Worm (Caenorhabditis elegans): ENCODE measurements around the gene Y67D8B.3.
"Not testable (repeated sequence)": the region's sequence is repeated elsewhere in the genome, so short reads cannot be mapped to it uniquely, and the experiment has no call there.

Gene Y67D8B.3

DNA sequence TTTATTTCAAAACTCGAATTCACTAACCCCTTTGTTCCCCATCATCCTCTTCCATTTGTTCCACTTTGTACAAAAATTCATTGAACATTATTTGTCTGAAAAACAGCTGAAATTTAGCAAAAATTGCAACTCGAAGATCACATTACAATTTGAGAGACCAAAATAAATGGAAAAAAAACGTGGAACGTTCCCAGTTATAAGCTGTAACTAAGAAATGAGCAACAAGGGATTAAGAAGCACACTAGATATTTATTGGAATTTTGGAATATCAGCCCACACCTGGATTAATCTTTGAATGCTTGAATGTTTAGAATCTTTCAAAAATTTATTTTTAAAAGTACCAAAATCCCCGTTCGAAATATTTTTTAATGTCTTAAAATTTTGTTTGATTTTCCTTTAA is 10.5 kb downstream of the Y67D8B.3 start, which contains the start of gene Y67D8B.2:
Gene Y67D8B.2 (minus strand): TSS at position 101 of the 400 bp plus-strand sequence.
- TF ChIP-seq W03F9.2 (tag; optimal IDR thresholded peaks at IDR 0.05), result no peak
- TF ChIP-seq him-1 (tag; optimal IDR thresholded peaks at IDR 0.05), result no peak
- no peak for TF ChIP-seq dao-5 (tag; optimal IDR thresholded peaks at IDR 0.05)

DNA sequence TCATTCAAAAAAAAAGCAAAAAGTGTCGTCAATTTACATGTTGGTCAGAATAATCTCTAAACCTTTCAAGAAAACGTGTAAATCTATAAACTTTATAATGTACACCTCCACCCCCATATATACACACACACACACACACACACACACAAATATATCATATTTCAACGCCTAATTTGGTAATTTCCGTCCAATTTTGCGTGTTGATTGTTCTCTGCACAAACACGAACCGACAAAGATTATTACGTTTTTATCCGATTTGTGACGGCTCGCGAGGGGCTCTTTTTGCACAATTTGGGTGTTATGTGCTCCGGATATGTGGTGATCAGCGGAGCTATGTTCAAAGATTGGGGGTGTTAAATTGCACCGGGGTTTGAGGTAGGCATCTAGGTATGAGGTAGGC is 19.1 kb downstream of the Y67D8B.3 start:
- TF ChIP-seq dao-5 (tag; optimal IDR thresholded peaks at IDR 0.05), result no peak
- TF ChIP-seq him-1 (tag; optimal IDR thresholded peaks at IDR 0.05), result no peak
- TF ChIP-seq W03F9.2 (tag; optimal IDR thresholded peaks at IDR 0.05), result no peak

DNA sequence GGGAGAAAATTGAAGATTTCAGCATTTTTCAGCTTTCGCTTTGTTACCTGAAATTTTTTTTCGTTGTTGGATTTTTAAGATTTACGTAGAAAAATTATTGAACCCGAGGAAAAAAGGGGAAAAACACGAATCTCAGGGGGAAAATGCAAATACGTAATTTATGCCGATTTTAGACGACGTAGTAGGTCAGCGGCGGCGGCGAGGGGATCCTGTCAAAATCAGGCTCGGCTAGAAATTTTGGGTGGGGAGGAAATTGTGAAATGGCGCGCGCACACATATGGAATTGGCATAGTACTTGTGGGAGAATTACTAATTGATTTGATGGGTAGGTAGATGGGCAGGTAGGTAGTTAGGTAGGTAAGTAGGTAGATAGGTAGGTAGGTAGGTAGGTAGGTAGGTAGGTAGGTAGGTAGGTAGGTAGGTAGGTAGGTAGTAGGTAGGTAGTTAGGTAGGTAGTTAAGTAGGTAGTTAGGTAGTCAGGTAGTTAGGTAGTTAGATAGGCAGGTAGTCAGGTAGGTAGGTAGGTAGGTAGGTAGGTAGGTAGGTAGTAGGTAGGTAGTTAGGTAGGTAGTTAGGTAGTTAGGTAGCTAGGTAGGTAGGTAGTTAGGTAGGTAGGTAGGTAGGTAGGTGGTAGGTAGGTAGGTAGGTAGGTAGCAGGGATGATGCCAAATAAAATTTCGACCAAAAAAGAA is 25.8 kb downstream of the Y67D8B.3 start, which contains the start of gene nlp-81:
Gene nlp-81 (minus strand): TSS at position 51 of the 692 bp plus-strand sequence.
- TF ChIP-seq him-1 (tag; optimal IDR thresholded peaks at IDR 0.05) (no peak), dao-5 (tag; optimal IDR thresholded peaks at IDR 0.05) (no peak), W03F9.2 (tag; optimal IDR thresholded peaks at IDR 0.05) (no peak)

DNA sequence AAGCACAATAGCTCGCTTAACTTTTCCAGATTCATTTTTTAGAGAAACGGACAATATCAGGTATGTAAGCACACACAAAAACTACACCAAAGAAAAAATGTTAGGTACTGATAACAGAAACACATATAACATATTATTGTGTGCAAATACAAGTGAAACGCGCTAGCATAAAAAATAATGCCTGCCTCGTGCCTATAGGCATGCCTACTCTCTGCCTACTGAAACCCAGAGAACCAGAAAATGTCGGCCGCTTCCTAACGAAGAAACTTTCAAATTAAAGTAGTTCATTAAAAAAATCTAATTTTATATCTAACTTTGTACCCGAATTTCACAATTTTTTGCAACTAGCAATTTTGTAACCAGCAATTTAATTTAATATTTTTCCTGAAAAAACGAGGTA is 29.5 kb downstream of the Y67D8B.3 start, which contains the start of gene Y67D8B.1:
Gene Y67D8B.1 (minus strand): TSS at position 101 of the 400 bp plus-strand sequence.
- not testable (repeated sequence) for TF ChIP-seq dao-5, W03F9.2, him-1 (tag; optimal IDR thresholded peaks at IDR 0.05)

DNA sequence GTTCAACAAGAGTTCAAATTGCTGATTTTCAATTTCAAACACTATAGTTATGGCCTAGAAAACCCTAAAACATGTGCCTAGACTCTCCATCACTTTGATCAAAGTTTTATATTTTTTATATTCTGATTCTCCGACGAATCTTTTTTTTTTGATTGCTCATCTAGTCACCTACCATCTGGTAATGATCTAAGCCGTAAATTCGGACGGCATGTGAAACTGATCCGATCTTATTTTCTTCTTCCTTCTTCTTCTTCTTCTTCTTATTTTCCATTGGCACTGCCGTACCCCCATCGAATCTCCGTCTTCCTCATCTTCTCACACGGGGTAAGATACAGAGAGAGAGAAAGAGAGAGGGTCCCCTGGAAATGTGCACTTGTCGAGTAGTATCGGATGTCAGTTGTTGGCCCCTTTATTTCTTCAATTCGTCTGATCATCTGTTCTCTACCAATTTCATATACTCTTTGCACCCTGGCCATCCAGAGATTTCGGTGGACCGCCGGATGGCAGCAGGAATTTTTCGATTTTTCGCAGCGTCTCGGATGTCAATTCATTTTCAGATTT is 33.3 kb downstream of the Y67D8B.3 start:
- TF ChIP-seq dao-5 (tag; optimal IDR thresholded peaks at IDR 0.05) (no peak), W03F9.2 (tag; optimal IDR thresholded peaks at IDR 0.05) (no peak), him-1 (tag; optimal IDR thresholded peaks at IDR 0.05) (no peak)

DNA sequence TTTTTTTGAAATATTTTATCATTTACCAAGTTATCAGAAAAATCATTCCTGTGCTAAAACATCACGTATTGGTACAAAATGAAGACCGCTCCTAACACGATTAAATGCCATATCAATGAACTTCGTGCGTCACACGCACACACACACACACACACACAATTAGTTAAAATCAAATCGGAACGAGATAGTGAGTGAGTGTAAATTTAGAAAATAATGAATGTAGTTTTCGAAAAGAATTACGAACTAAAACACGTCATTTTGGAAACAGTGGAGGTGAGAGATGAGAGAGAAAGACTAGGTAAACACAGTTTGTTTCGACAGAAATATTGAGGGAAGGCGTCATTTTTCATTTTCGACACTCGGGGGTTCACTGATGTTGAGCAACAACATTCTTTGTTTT is 35.1 kb downstream of the Y67D8B.3 start:
- no peak for TF ChIP-seq him-1 (tag; optimal IDR thresholded peaks at IDR 0.05)
- no peak for TF ChIP-seq W03F9.2 (tag; optimal IDR thresholded peaks at IDR 0.05)
- TF ChIP-seq dao-5 (tag; optimal IDR thresholded peaks at IDR 0.05), result no peak

DNA sequence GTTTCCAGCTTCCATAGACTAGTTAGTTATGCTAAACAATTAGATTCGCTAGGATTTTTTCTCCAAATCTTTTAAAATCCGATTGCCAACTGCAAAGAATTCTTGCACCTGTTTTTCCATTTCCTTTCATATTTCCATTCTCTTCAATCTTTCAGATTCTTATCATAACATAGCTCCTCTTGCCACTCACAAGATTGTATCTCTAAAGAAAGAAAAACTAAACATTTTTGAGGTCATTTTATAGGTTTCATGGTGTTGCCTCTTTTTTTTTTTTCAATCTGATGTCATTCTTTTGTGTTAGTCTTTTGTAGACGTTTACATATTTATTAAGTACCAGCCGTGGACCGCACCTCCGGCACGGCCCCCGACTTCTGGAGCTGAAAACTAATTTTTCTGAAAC is 36.6 kb downstream of the Y67D8B.3 start:
- TF ChIP-seq him-1 (tag; optimal IDR thresholded peaks at IDR 0.05) (no peak), dao-5 (tag; optimal IDR thresholded peaks at IDR 0.05) (no peak), W03F9.2 (tag; optimal IDR thresholded peaks at IDR 0.05) (no peak)

DNA sequence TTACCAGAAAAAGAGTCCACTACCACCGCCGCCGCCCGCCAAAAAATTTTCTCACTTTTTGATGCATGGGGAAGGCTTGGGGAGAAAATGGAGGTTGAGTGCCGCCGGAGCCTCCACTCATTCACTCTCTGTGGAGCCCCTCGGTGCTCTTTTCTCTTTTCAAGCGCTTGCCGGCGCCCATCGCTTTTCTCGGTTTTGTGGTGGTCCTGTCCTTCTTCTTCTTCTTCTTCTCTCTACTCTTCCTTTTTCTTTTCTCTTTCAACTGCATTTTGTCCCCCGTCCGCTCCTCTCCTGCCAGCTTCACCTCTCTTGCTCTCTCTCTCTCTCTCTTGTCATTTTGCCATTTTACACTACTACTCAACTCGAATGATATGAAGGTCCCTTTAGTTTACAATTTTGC is 38.4 kb downstream of the Y67D8B.3 start:
- TF ChIP-seq W03F9.2 (tag; optimal IDR thresholded peaks at IDR 0.05) (no peak), him-1 (tag; optimal IDR thresholded peaks at IDR 0.05) (peak; percentile 15), dao-5 (tag; optimal IDR thresholded peaks at IDR 0.05) (no peak)

DNA sequence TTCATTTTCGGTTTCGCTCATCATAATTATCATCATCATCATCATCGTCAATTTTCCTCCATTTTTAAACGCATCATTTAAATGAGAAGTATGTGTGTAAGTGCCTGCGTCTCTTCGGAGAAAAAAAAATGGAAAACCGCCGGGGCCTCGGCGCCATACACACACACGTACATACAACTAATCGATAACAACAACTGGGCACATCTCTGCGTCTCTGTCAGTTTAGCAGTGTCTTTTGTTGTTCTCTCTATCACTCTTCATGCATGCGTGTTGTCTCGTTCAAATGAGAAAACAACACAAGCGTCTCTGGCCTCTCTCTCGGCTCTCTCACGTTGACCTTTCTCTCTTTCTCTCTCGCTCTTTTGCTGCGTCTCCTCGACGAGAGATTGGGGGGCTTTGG is 41.2 kb downstream of the Y67D8B.3 start:
- peak; percentile 67 for TF ChIP-seq W03F9.2 (tag; optimal IDR thresholded peaks at IDR 0.05)
- peak; percentile 94 for TF ChIP-seq him-1 (tag; optimal IDR thresholded peaks at IDR 0.05)
- peak; percentile 15 for TF ChIP-seq dao-5 (tag; optimal IDR thresholded peaks at IDR 0.05)

DNA sequence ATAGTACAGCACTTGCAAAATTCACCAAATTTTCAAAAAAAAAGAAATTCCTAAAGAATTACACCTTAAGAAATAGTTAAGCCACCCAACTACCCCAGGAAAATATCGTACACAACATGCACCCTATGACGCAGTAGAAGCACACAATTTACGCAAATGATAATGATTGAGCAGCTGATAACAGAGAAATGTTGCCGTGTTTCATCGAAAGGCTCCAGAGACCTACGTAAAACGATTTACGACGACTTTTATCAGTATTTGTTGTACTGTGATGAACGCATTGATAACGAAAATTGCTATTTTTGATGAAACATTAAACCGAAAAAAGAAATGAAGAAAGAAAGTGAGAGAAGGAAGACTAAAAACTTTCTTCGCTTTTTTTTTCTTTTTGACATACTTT is 43.8 kb downstream of the Y67D8B.3 start:
- TF ChIP-seq dao-5 (tag; optimal IDR thresholded peaks at IDR 0.05), result no peak
- no peak for TF ChIP-seq W03F9.2 (tag; optimal IDR thresholded peaks at IDR 0.05)
- TF ChIP-seq him-1 (tag; optimal IDR thresholded peaks at IDR 0.05), result no peak
